Fruit fly (Drosophila melanogaster) Kc167 (cell line): Measurements from ENCODE around the gene unc-4.

Experiments
- h ChIP-seq: fragments of >200 bp; optimal IDR thresholded peaks from 3 replicates; lab custom pipeline; 2018; ENCODE audit warnings: missing external identifiers
- insv ChIP-seq: fragments of >200 bp; optimal IDR thresholded peaks from 3 replicates; lab custom pipeline; 2018; ENCODE audit warnings: missing external identifiers
- psq ChIP-seq: fragments of >200 bp; optimal IDR thresholded peaks from 2 replicates; lab custom pipeline; 2017; ENCODE audit warnings: missing external identifiers
- ttk ChIP-seq: sonication (Bioruptor generic); optimal IDR thresholded peaks from 2 replicates; lab custom pipeline; 2017; ENCODE audit warnings: missing external identifiers

DNA sequence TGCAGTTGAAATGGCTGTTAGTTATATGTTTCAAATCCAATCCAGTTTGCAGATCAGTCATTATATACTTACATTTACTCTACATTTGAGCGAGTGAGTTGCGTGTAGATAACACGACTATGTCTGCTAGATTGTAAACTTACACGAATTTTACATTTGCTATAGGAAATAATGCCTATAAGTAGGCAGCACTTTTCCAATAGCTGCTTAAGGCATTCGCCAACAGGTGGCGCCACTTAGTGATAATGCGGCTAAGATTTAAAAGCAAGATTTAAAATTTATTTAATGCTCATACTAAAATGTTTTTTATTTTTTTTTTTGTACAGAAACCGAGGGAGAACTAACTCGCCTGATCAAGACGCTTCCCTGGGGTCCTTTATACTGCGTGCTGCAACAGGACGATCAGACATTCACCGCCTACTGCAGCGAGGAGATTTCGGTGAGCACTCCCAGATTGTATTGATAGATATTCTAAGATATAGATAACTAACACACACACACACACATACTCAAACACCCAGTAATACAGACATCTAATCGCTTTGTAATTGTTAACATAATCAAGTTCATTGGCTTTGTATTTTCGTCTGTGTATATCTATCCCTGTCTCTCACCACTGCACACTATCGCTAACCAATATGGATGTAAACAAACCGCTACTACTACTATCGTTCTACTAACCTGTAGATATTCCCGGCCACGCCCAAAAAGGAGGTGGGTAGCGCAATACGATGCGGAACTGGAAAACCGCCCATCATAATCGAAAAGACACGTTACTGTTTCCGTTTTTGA, 47.9 kb upstream of the unc-4 start:
- TF ChIP-seq h (lab: Kevin White, UChicago) (no peak), insv (lab: Kevin White, UChicago) (no peak), psq (lab: Kevin White, UChicago) (no peak), ttk (no peak)
